Worm (Caenorhabditis elegans) whole organism, midembryonic: ENCODE data around the gene gck-3.

Experiments
- T22C8.4 ChIP-seq: fragments of 200-800 bp; sonication (Bioruptor generic); IDR thresholded peaks from 2 replicates; pipeline ENCODE4 v1.3.6; 2022; ENCODE audit warnings: missing genetic modification characterization, missing compliant biosample characterization
- cog-1 ChIP-seq: sonication (generic microtip); optimal IDR thresholded peaks from 2 replicates; lab custom pipeline; 2016; ENCODE audit warnings: missing genetic modification characterization, missing compliant biosample characterization
- flt-1 ChIP-seq: fragments of 200-800 bp; sonication (Bioruptor generic); IDR thresholded peaks from 2 replicates; pipeline ENCODE4 v1.3.6; 2022; ENCODE audit warnings: missing genetic modification characterization, missing compliant biosample characterization
- klf-2 ChIP-seq: fragments of 200-800 bp; sonication (Bioruptor generic); conservative IDR thresholded peaks from 2 replicates; pipeline ENCODE4 v1.3.6; 2022; ENCODE audit warnings: missing genetic modification reagents, missing genetic modification characterization, missing compliant biosample characterization
- med-1 ChIP-seq: sonication (generic microtip); optimal IDR thresholded peaks from 2 replicates; lab custom pipeline; 2017; ENCODE audit warnings: missing genetic modification characterization, mild to moderate bottlenecking, missing compliant biosample characterization, antibody characterized with exemption, missing genetic modification reagents; ENCODE audit not compliant: insufficient read depth
- ref-1 ChIP-seq: fragments of 200-800 bp; sonication (Bioruptor generic); conservative IDR thresholded peaks from 2 replicates; pipeline ENCODE4 v1.3.6; 2022; ENCODE audit warnings: missing genetic modification reagents, missing genetic modification characterization, missing compliant biosample characterization
- tab-1 ChIP-seq: fragments of 200-800 bp; sonication (Bioruptor generic); IDR thresholded peaks from 2 replicates; pipeline ENCODE4 v1.3.6; 2022; ENCODE audit warnings: missing genetic modification characterization, missing compliant biosample characterization
- ztf-23 ChIP-seq: fragments of 200-800 bp; sonication (Bioruptor generic); IDR thresholded peaks from 2 replicates; pipeline ENCODE4 v1.3.6; 2022; ENCODE audit warnings: missing genetic modification reagents, missing genetic modification characterization, missing compliant biosample characterization
- ztf-29 ChIP-seq: fragments of 200-800 bp; sonication (Bioruptor generic); IDR thresholded peaks from 2 replicates; pipeline ENCODE4 v1.3.6; 2022; ENCODE audit warnings: missing genetic modification reagents, missing genetic modification characterization, missing compliant biosample characterization

ce11 chrV:17951172-17951999 lies 15.3 kb downstream of the gck-3 start, which contains the start of gene Y59A8B.24:
- TF ChIP-seq T22C8.4 (GFP tag; lab: Robert Waterston, UW) (no peak), ztf-23 (GFP tag; lab: Robert Waterston, UW) (peak; percentile 69; the same call in 1 of the 2 replicates), flt-1 (GFP tag; lab: Robert Waterston, UW) (peak; percentile 72; the same call in 1 of the 2 replicates), cog-1 (tag; lab: Kevin White, UChicago) (peak; percentile 95), klf-2 (GFP tag; lab: Robert Waterston, UW) (no peak), tab-1 (no peak), ref-1 (GFP tag; lab: Robert Waterston, UW) (no peak), med-1 (no peak), ztf-29 (peak; percentile 89)
